Worm (Caenorhabditis elegans): ENCODE measurements around the gene F28H6.4.

ce11 chrX:14173850-14174249 lies 46.2 kb downstream of the F28H6.4 start, which contains the start of gene idhb-1:
- TF ChIP-seq irx-1 (tag; optimal IDR thresholded peaks at IDR 0.05) (peak; percentile 49), lin-15B (tag; optimal IDR thresholded peaks at IDR 0.05) (no peak), ceh-82 (tag; optimal IDR thresholded peaks at IDR 0.05) (peak; percentile 71 to 88 (median 75)), mep-1 (tag; optimal IDR thresholded peaks at IDR 0.05) (peak; percentile 67), snu-23 (GFP tag; optimal IDR thresholded peaks at IDR 0.05) (peak; percentile 83), ceh-8 (GFP tag; optimal IDR thresholded peaks at IDR 0.05) (no peak), nhr-11 (tag; optimal IDR thresholded peaks at IDR 0.05) (no peak), nhr-12 (tag; optimal IDR thresholded peaks at IDR 0.05) (no peak), mef-2 (tag; optimal IDR thresholded peaks at IDR 0.05) (no peak), fkh-10 (GFP tag; optimal IDR thresholded peaks at IDR 0.05) (peak; percentile 31), snpc-4 (tag; optimal IDR thresholded peaks at IDR 0.05) (peak; percentile 62), ceh-88 (GFP tag; IDR thresholded peaks at IDR 0.05) (no peak), lin-35 (GFP tag; optimal IDR thresholded peaks at IDR 0.05) (peak; percentile 46 to 81), lin-39 (tag; optimal IDR thresholded peaks at IDR 0.05) (peak; percentile 67)
